Worm (Caenorhabditis elegans): ENCODE data around the gene lgc-32.
A peak's percentile ranks its signal among the peaks of the same experiment; 100 is the strongest.

Gene lgc-32

ce11 chrX:681413-681812 is 9.5 kb downstream of the lgc-32 start:
- TF ChIP-seq snpc-4 (GFP tag; optimal IDR thresholded peaks at IDR 0.05) (peak; percentile 33), snpc-4 (tag; optimal IDR thresholded peaks at IDR 0.05) (peak in 3 of 4 experiments; percentile 26 to 87 (median 83)), rpc-1 (optimal IDR thresholded peaks at IDR 0.05) (no peak), rpc-1 (tag; optimal IDR thresholded peaks at IDR 0.05) (no peak), pha-4 (tag; optimal IDR thresholded peaks at IDR 0.05) (no peak), Y95B8A.8 (GFP tag; IDR thresholded peaks at IDR 0.05) (no peak), sdz-38 (tag; optimal IDR thresholded peaks at IDR 0.05) (no peak), ceh-91 (GFP tag; IDR thresholded peaks at IDR 0.05) (no peak), ceh-40 (GFP tag; IDR thresholded peaks at IDR 0.05) (no peak), fkh-3 (tag; optimal IDR thresholded peaks at IDR 0.05) (no peak)

ce11 chrX:682691-683090 is 10.8 kb downstream of the lgc-32 start, which contains the start of gene Y9C12A.1:
Y9C12A.1 (minus strand) TSS chrX:682791.
- TF ChIP-seq Y79H2A.3 (GFP tag; conservative IDR thresholded peaks at IDR 0.05) (no peak), sdz-38 (tag; optimal IDR thresholded peaks at IDR 0.05) (no peak), hmg-1.2 (GFP tag; IDR thresholded peaks at IDR 0.05) (no peak), pha-4 (tag; optimal IDR thresholded peaks at IDR 0.05) (no peak), let-526 (GFP tag; IDR thresholded peaks at IDR 0.05) (no peak), mel-28 (tag; optimal IDR thresholded peaks at IDR 0.05; ENCODE audit: borderline replicate concordance) (no peak), bed-2 (GFP tag; IDR thresholded peaks at IDR 0.05) (no peak), repo-1 (tag; optimal IDR thresholded peaks at IDR 0.05) (no peak), tlf-1 (GFP tag; optimal IDR thresholded peaks at IDR 0.05) (no peak), die-1 (tag; optimal IDR thresholded peaks at IDR 0.05) (no peak), ama-1 (optimal IDR thresholded peaks at IDR 0.05) (no peak), ama-1 (GFP tag; optimal IDR thresholded peaks at IDR 0.05) (no peak), ekl-4 (GFP tag; IDR thresholded peaks at IDR 0.05) (no peak), snpc-1.1 (tag; optimal IDR thresholded peaks at IDR 0.05; ENCODE audit: insufficient read depth) (no peak), F37B4.10 (GFP tag; IDR thresholded peaks at IDR 0.05) (no peak), ets-4 (GFP tag; optimal IDR thresholded peaks at IDR 0.05) (no peak)

ce11 chrX:688602-689001 is 16.7 kb downstream of the lgc-32 start:
- no peak for TF ChIP-seq ceh-91 (GFP tag; IDR thresholded peaks at IDR 0.05)
- TF ChIP-seq ztf-26 (tag; optimal IDR thresholded peaks at IDR 0.05): no peak

- TF ChIP-seq egrh-3 (GFP tag; IDR thresholded peaks at IDR 0.05) (no peak), ztf-25 (GFP tag; IDR thresholded peaks at IDR 0.05) (no peak), attf-5 (GFP tag; optimal IDR thresholded peaks at IDR 0.05) (no peak), T07F8.4 (tag; optimal IDR thresholded peaks at IDR 0.05) (no peak), chd-7 (tag; optimal IDR thresholded peaks at IDR 0.05) (no peak), lsl-1 (GFP tag; optimal IDR thresholded peaks at IDR 0.05) (no peak), mes-4 (tag; optimal IDR thresholded peaks at IDR 0.05) (no peak), hrde-1 (tag; optimal IDR thresholded peaks at IDR 0.05; ENCODE audit: borderline replicate concordance) (no peak), F22D6.2 (tag; optimal IDR thresholded peaks at IDR 0.05) (no peak), ztf-26 (tag; optimal IDR thresholded peaks at IDR 0.05) (no peak), tbx-9 (tag; optimal IDR thresholded peaks at IDR 0.05; ENCODE audit: borderline replicate concordance) (no peak), pha-4 (tag; optimal IDR thresholded peaks at IDR 0.05) (no peak), ZK185.1 (tag; optimal IDR thresholded peaks at IDR 0.05; ENCODE audit: poor library complexity, severe bottlenecking) (no peak), T26A5.8 (tag; optimal IDR thresholded peaks at IDR 0.05) (no peak), rec-8 (tag; optimal IDR thresholded peaks at IDR 0.05) (no peak)
These were observed 19.7 kb downstream of the lgc-32 start, which contains the start of gene ncam-1 for ce11 chrX:691613-692012. ncam-1 (plus strand) TSS chrX:691913.

Measured in whole organism, young adult.